Worm (Caenorhabditis elegans) whole organism, L1 larva: ENCODE measurements around the gene crb-1.

Source experiments
- ama-1 ChIP-seq: fragments of 150-350 bp; optimal IDR thresholded peaks from 2 replicates; lab custom pipeline; 2014
- efl-1 ChIP-seq, 4 experiments: fragments of 150-350 bp; optimal IDR thresholded peaks in 3 of 4; peaks in 1 of 4; 1 replicate in 1 of 4; 2 replicates in 3 of 4; lab custom pipeline; 2014; ENCODE audit warnings: missing biosample characterization in 2 of 4, missing genetic modification characterization in 2 of 4, missing genetic modification reagents in 2 of 4
- fos-1 ChIP-seq: fragments of 150-350 bp; optimal IDR thresholded peaks from 2 replicates; lab custom pipeline; 2014; ENCODE audit warnings: missing biosample characterization, missing genetic modification characterization
- lin-13 ChIP-seq: fragments of 150-350 bp; optimal IDR thresholded peaks from 2 replicates; lab custom pipeline; 2014; ENCODE audit warnings: missing biosample characterization, missing genetic modification reagents, missing genetic modification characterization
- lir-3 ChIP-seq: sonication (generic microtip); optimal IDR thresholded peaks from 2 replicates; lab custom pipeline; 2016; ENCODE audit warnings: mild to moderate bottlenecking, missing genetic modification characterization, moderate library complexity, missing compliant biosample characterization; ENCODE audit not compliant: poor library complexity
- mdl-1 ChIP-seq, 2 experiments: fragments of 150-350 bp; optimal IDR thresholded peaks; 2 replicates each; lab custom pipeline; 2014 to 2017; ENCODE audit warnings: missing biosample characterization in 2 of 2, missing genetic modification characterization in 2 of 2, inconsistent platforms in 1 of 2
- skn-1 ChIP-seq: fragments of 150-350 bp; optimal IDR thresholded peaks from 2 replicates; lab custom pipeline; 2014; ENCODE audit warnings: missing biosample characterization, missing genetic modification characterization
- snpc-4 ChIP-seq: fragments of 150-350 bp; optimal IDR thresholded peaks from 2 replicates; lab custom pipeline; 2014; ENCODE audit warnings: missing biosample characterization, missing genetic modification characterization
- zag-1 ChIP-seq: fragments of 150-350 bp; optimal IDR thresholded peaks from 2 replicates; lab custom pipeline; 2014; ENCODE audit warnings: missing biosample characterization, missing genetic modification characterization
- ztf-11 ChIP-seq, 2 experiments: sonication (generic microtip); optimal IDR thresholded peaks; 2 replicates each; lab custom pipeline; 2016 to 2017; ENCODE audit warnings: missing genetic modification characterization in 2 of 2, missing biosample characterization in 1 of 2, missing compliant biosample characterization in 1 of 2

ce11 chrX:17420585-17421459, 7.0 kb upstream of the crb-1 start:
- no peak for TF ChIP-seq mdl-1 (tag; optimal IDR thresholded peaks at IDR 0.05; lab: Kevin White, UChicago)
- peak; percentile 95 for TF ChIP-seq ama-1 (lab: Kevin White, UChicago)
- no peak for TF ChIP-seq zag-1 (tag; lab: Kevin White, UChicago)
- no peak for TF ChIP-seq lin-13 (GFP tag; lab: Kevin White, UChicago)
- TF ChIP-seq skn-1 (tag; lab: Kevin White, UChicago), result no peak
- TF ChIP-seq fos-1 (tag; lab: Kevin White, UChicago), result no peak
- TF ChIP-seq efl-1 (optimal IDR thresholded peaks at IDR 0.05; lab: Kevin White, UChicago), result no peak
- peak in 1 of 2 experiments; percentile 84 for TF ChIP-seq efl-1 (GFP tag; optimal IDR thresholded peaks at IDR 0.05 in 1 of 2; lab: Kevin White, UChicago)
- TF ChIP-seq lir-3 (tag; lab: Kevin White, UChicago), result no peak
- TF ChIP-seq snpc-4, result no peak
- no peak for TF ChIP-seq ztf-11 (tag; optimal IDR thresholded peaks at IDR 0.05; lab: Kevin White, UChicago)
